1 fruit fly cellular context compared by ENCODE assay signal in the genomic region with DNA sequence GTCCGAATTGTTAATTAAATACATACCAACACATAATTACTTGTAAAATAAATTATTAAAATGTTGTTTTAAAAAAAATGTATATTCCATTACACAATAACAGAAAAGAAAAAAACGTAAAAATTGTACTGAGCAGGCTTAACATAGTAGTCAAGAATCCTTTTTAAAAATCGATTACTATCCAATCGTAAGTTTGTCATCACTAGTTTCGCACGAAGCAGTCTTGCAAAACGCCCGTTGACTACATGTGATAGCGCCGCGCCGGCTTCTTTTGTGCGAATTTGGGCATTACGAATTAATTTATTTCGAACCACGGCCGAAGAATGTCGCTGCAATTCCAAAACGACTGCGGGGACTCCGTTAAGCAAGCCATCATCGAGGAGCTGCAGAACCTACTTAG.
TF ChIP-seq lines count a peak whose summit lies in the region.

A gene (plus strand): TSS at position 152 of the 400 bp plus-strand sequence.

TF ChIP-seq in whole organism, embryonic, 481 proteins besides CTCF, POLR2A, EP300 and RAD21 (continued from another document and continues in another):
- TF ChIP-seq lbe (GFP tag; optimal IDR thresholded peaks at IDR 0.05; lab: Kevin White, UChicago) (no peak), Six4 (GFP tag; optimal IDR thresholded peaks at IDR 0.05; lab: Kevin White, UChicago) (no peak), pzg (GFP tag; optimal IDR thresholded peaks at IDR 0.05; lab: Kevin White, UChicago) (peak; percentile 46), NfI (GFP tag; optimal IDR thresholded peaks at IDR 0.05; lab: Kevin White, UChicago) (no peak), CG11398 (GFP tag; optimal IDR thresholded peaks at IDR 0.05; lab: Kevin White, UChicago) (no peak), nau (GFP tag; optimal IDR thresholded peaks at IDR 0.05; lab: Kevin White, UChicago) (no peak), CG31224 (GFP tag; IDR thresholded peaks at IDR 0.05; lab: Robert Waterston, UW) (no peak), dmrt99B (tag; optimal IDR thresholded peaks at IDR 0.05; lab: Kevin White, UChicago) (no peak), CG3163 (GFP tag; optimal IDR thresholded peaks at IDR 0.05; lab: Kevin White, UChicago) (no peak), C15 (GFP tag; IDR thresholded peaks at IDR 0.05; lab: Robert Waterston, UW) (no peak), repo (GFP tag; optimal IDR thresholded peaks at IDR 0.05; lab: Kevin White, UChicago) (no peak), Hr39 (optimal IDR thresholded peaks at IDR 0.05; lab: Kevin White, UChicago) (no peak), CG13287 (GFP tag; IDR thresholded peaks at IDR 0.05; lab: Robert Waterston, UW; ENCODE audit: partially characterized antibody) (peak; percentile 44), dmrt11E (tag; optimal IDR thresholded peaks at IDR 0.05; lab: Kevin White, UChicago) (no peak), otp (GFP tag; IDR thresholded peaks at IDR 0.05; lab: Robert Waterston, UW) (no peak), slbo (GFP tag; IDR thresholded peaks at IDR 0.05; lab: Robert Waterston, UW) (0 out of 2 replicates have a peak, but pooled peaks have one; percentile 20), CG30403 (GFP tag; optimal IDR thresholded peaks at IDR 0.05; lab: Kevin White, UChicago) (no peak), YL-1 (GFP tag; optimal IDR thresholded peaks at IDR 0.05; lab: Kevin White, UChicago) (no peak), sna (GFP tag; IDR thresholded peaks at IDR 0.05; lab: Robert Waterston, UW; ENCODE audit: partially characterized antibody) (no peak), so (GFP tag; IDR thresholded peaks at IDR 0.05; lab: Robert Waterston, UW) (no peak), cwo (GFP tag; optimal IDR thresholded peaks at IDR 0.05; lab: Kevin White, UChicago) (no peak), vnd (GFP tag; IDR thresholded peaks at IDR 0.05; lab: Robert Waterston, UW; ENCODE audit: partially characterized antibody) (no peak), CG6854 (GFP tag; optimal IDR thresholded peaks at IDR 0.05; lab: Kevin White, UChicago) (no peak), Bdp1 (GFP tag; optimal IDR thresholded peaks at IDR 0.05; lab: Kevin White, UChicago) (no peak), Fer2 (tag; optimal IDR thresholded peaks at IDR 0.05; lab: Kevin White, UChicago) (no peak), stc (GFP tag; IDR thresholded peaks at IDR 0.05; lab: Robert Waterston, UW) (no peak), Lpt (GFP tag; optimal IDR thresholded peaks at IDR 0.05; lab: Kevin White, UChicago) (no peak), ase (GFP tag; IDR thresholded peaks at IDR 0.05; lab: Robert Waterston, UW) (no peak), Doc2 (GFP tag; IDR thresholded peaks at IDR 0.05; lab: Robert Waterston, UW) (no peak), chm (GFP tag; IDR thresholded peaks at IDR 0.05; lab: Robert Waterston, UW) (no peak), CG14667 (GFP tag; IDR thresholded peaks at IDR 0.05; lab: Robert Waterston, UW) (no peak), CG1529 (GFP tag; optimal IDR thresholded peaks at IDR 0.05; lab: Kevin White, UChicago) (no peak), inv (GFP tag; IDR thresholded peaks at IDR 0.05; lab: Robert Waterston, UW; ENCODE audit: partially characterized antibody) (no peak), CG14050 (GFP tag; IDR thresholded peaks at IDR 0.05; lab: Robert Waterston, UW) (no peak), Poxn (GFP tag; IDR thresholded peaks at IDR 0.05; lab: Robert Waterston, UW) (no peak), hth (optimal IDR thresholded peaks at IDR 0.05; lab: Kevin White, UChicago) (no peak), B-H2 (GFP tag; optimal IDR thresholded peaks at IDR 0.05; lab: Kevin White, UChicago) (no peak), CG7745 (tag; optimal IDR thresholded peaks at IDR 0.05; lab: Kevin White, UChicago) (no peak), mam (GFP tag; optimal IDR thresholded peaks at IDR 0.05; lab: Kevin White, UChicago) (peak; percentile 7), HHEX (GFP tag; optimal IDR thresholded peaks at IDR 0.05; lab: Kevin White, UChicago) (no peak), salm (tag; optimal IDR thresholded peaks at IDR 0.05; lab: Kevin White, UChicago) (no peak), CG17568 (GFP tag; optimal IDR thresholded peaks at IDR 0.05; lab: Kevin White, UChicago) (no peak), CG4328 (GFP tag; optimal IDR thresholded peaks at IDR 0.05; lab: Kevin White, UChicago) (no peak), CG15514 (GFP tag; optimal IDR thresholded peaks at IDR 0.05; lab: Kevin White, UChicago) (peak; percentile 21), sc (optimal IDR thresholded peaks at IDR 0.05; lab: Kevin White, UChicago) (no peak), sc (GFP tag; optimal IDR thresholded peaks at IDR 0.05; lab: Kevin White, UChicago) (no peak), exex (tag; optimal IDR thresholded peaks at IDR 0.05; lab: Kevin White, UChicago) (no peak), CG11456 (GFP tag; IDR thresholded peaks at IDR 0.05; lab: Robert Waterston, UW) (no peak), cato (GFP tag; optimal IDR thresholded peaks at IDR 0.05; lab: Kevin White, UChicago; ENCODE audit: borderline replicate concordance) (no peak), emc (GFP tag; optimal IDR thresholded peaks at IDR 0.05; lab: Kevin White, UChicago) (no peak), Aef1 (GFP tag; IDR thresholded peaks at IDR 0.05; lab: Robert Waterston, UW) (no peak), CG6791 (GFP tag; IDR thresholded peaks at IDR 0.05; lab: Robert Waterston, UW; ENCODE audit: partially characterized antibody) (no peak), fd102C (GFP tag; optimal IDR thresholded peaks at IDR 0.05; lab: Kevin White, UChicago) (no peak), Dref (GFP tag; IDR thresholded peaks at IDR 0.05; lab: Robert Waterston, UW) (peak; percentile 65), CG8765 (GFP tag; IDR thresholded peaks at IDR 0.05; lab: Robert Waterston, UW) (no peak), pita (GFP tag; optimal IDR thresholded peaks at IDR 0.05; lab: Kevin White, UChicago) (no peak), Meics (GFP tag; optimal IDR thresholded peaks at IDR 0.05; lab: Kevin White, UChicago) (no peak), dimm (GFP tag; IDR thresholded peaks at IDR 0.05; lab: Robert Waterston, UW) (no peak), Ptx1 (GFP tag; IDR thresholded peaks at IDR 0.05; lab: Robert Waterston, UW) (no peak), CG12104 (GFP tag; optimal IDR thresholded peaks at IDR 0.05; lab: Kevin White, UChicago) (no peak), Neu2 (GFP tag; optimal IDR thresholded peaks at IDR 0.05; lab: Kevin White, UChicago; ENCODE audit: borderline replicate concordance) (no peak), CG8944 (GFP tag; optimal IDR thresholded peaks at IDR 0.05; lab: Kevin White, UChicago) (no peak), h (optimal IDR thresholded peaks at IDR 0.05; lab: Kevin White, UChicago) (no peak), CG7963 (GFP tag; IDR thresholded peaks at IDR 0.05; lab: Robert Waterston, UW; ENCODE audit: partially characterized antibody) (no peak), jumu (GFP tag; optimal IDR thresholded peaks at IDR 0.05; lab: Kevin White, UChicago) (no peak), Ada2b (GFP tag; IDR thresholded peaks at IDR 0.05; lab: Robert Waterston, UW) (no peak), danr (GFP tag; IDR thresholded peaks at IDR 0.05; lab: Robert Waterston, UW) (no peak), Dp (GFP tag; optimal IDR thresholded peaks at IDR 0.05; lab: Kevin White, UChicago) (peak; percentile 61), Scr (GFP tag; IDR thresholded peaks at IDR 0.05; lab: Robert Waterston, UW; ENCODE audit: partially characterized antibody) (0 out of 2 replicates have a peak, but pooled peaks have one; percentile 34), D (optimal IDR thresholded peaks at IDR 0.05; lab: Kevin White, UChicago) (no peak), D (GFP tag; optimal IDR thresholded peaks at IDR 0.05; lab: Kevin White, UChicago) (no peak), CG11247 (GFP tag; IDR thresholded peaks at IDR 0.05; lab: Robert Waterston, UW) (no peak), Drgx (GFP tag; IDR thresholded peaks at IDR 0.05; lab: Robert Waterston, UW) (no peak), gfzf (GFP tag; optimal IDR thresholded peaks at IDR 0.05; lab: Kevin White, UChicago) (no peak), CG17612 (GFP tag; IDR thresholded peaks at IDR 0.05; lab: Robert Waterston, UW) (no peak), Adf1 (GFP tag; IDR thresholded peaks at IDR 0.05; lab: Robert Waterston, UW) (no peak), CG16813 (GFP tag; IDR thresholded peaks at IDR 0.05; lab: Robert Waterston, UW; ENCODE audit: partially characterized antibody) (no peak), tio (GFP tag; optimal IDR thresholded peaks at IDR 0.05; lab: Kevin White, UChicago) (no peak), sima (GFP tag; optimal IDR thresholded peaks at IDR 0.05; lab: Kevin White, UChicago) (no peak), kah (GFP tag; optimal IDR thresholded peaks at IDR 0.05; lab: Kevin White, UChicago) (no peak), CG17359 (tag; optimal IDR thresholded peaks at IDR 0.05; lab: Kevin White, UChicago) (peak; percentile 74), ham (GFP tag; IDR thresholded peaks at IDR 0.05; lab: Robert Waterston, UW) (no peak), nerfin-1 (tag; optimal IDR thresholded peaks at IDR 0.05; lab: Kevin White, UChicago) (no peak), CG14014 (GFP tag; IDR thresholded peaks at IDR 0.05; lab: Robert Waterston, UW) (no peak), da (GFP tag; optimal IDR thresholded peaks at IDR 0.05; lab: Kevin White, UChicago) (no peak), tll (GFP tag; optimal IDR thresholded peaks at IDR 0.05; lab: Kevin White, UChicago) (no peak), E2f2 (GFP tag; IDR thresholded peaks at IDR 0.05; lab: Robert Waterston, UW) (peak; percentile 79), Hr51 (GFP tag; optimal IDR thresholded peaks at IDR 0.05; lab: Kevin White, UChicago) (no peak), pan (optimal IDR thresholded peaks at IDR 0.05; lab: Kevin White, UChicago) (no peak), pan (GFP tag; optimal IDR thresholded peaks at IDR 0.05 in 1 of 2, IDR thresholded peaks at IDR 0.05 in 1 of 2) (no peak), gce (GFP tag; IDR thresholded peaks at IDR 0.05; lab: Robert Waterston, UW) (no peak), CG3407 (GFP tag; optimal IDR thresholded peaks at IDR 0.05; lab: Kevin White, UChicago) (no peak), CG2875 (GFP tag; optimal IDR thresholded peaks at IDR 0.05; lab: Kevin White, UChicago) (no peak), fd64A (GFP tag; optimal IDR thresholded peaks at IDR 0.05; lab: Kevin White, UChicago) (no peak), CG13624 (GFP tag; optimal IDR thresholded peaks at IDR 0.05; lab: Kevin White, UChicago) (no peak), slp2 (GFP tag; optimal IDR thresholded peaks at IDR 0.05; lab: Kevin White, UChicago) (no peak), dpn (GFP tag; optimal IDR thresholded peaks at IDR 0.05; lab: Kevin White, UChicago) (no peak), Rx (GFP tag; IDR thresholded peaks at IDR 0.05; lab: Robert Waterston, UW) (no peak), CG4730 (GFP tag; IDR thresholded peaks at IDR 0.05; lab: Robert Waterston, UW) (no peak), mld (GFP tag; IDR thresholded peaks at IDR 0.05; lab: Robert Waterston, UW; ENCODE audit: partially characterized antibody) (0 out of 3 replicates have a peak, but pooled peaks have one; percentile 18), NC2β (GFP tag; optimal IDR thresholded peaks at IDR 0.05; lab: Kevin White, UChicago) (no peak), p53 (GFP tag; optimal IDR thresholded peaks at IDR 0.05; lab: Kevin White, UChicago) (no peak), Ssrp (tag; optimal IDR thresholded peaks at IDR 0.05; lab: Kevin White, UChicago) (no peak), CG4820 (GFP tag; optimal IDR thresholded peaks at IDR 0.05; lab: Kevin White, UChicago) (no peak), CG11085 (GFP tag; IDR thresholded peaks at IDR 0.05; lab: Robert Waterston, UW) (no peak), ab (GFP tag; optimal IDR thresholded peaks at IDR 0.05; lab: Kevin White, UChicago) (no peak), CG7786 (GFP tag; optimal IDR thresholded peaks at IDR 0.05; lab: Kevin White, UChicago) (no peak), CG6689 (GFP tag; IDR thresholded peaks at IDR 0.05; lab: Robert Waterston, UW) (no peak), MBD-R2 (GFP tag; IDR thresholded peaks at IDR 0.05; lab: Robert Waterston, UW) (peak; percentile 84), CG10209 (GFP tag; optimal IDR thresholded peaks at IDR 0.05; lab: Kevin White, UChicago) (no peak), CG1233 (GFP tag; optimal IDR thresholded peaks at IDR 0.05; lab: Kevin White, UChicago) (no peak), sqz (GFP tag; optimal IDR thresholded peaks at IDR 0.05; lab: Kevin White, UChicago) (no peak), CG15479 (GFP tag; optimal IDR thresholded peaks at IDR 0.05; lab: Kevin White, UChicago) (no peak), aop (GFP tag; IDR thresholded peaks at IDR 0.05; lab: Robert Waterston, UW) (no peak), ems (GFP tag; optimal IDR thresholded peaks at IDR 0.05; lab: Kevin White, UChicago) (no peak), CG2129 (GFP tag; IDR thresholded peaks at IDR 0.05; lab: Robert Waterston, UW; ENCODE audit: partially characterized antibody) (no peak), cad (GFP tag; optimal IDR thresholded peaks at IDR 0.05; lab: Kevin White, UChicago) (no peak), amos (GFP tag; IDR thresholded peaks at IDR 0.05; lab: Robert Waterston, UW; ENCODE audit: partially characterized antibody) (peak; percentile 40; the same call in 1 of the 2 replicates), bsh (GFP tag; optimal IDR thresholded peaks at IDR 0.05; lab: Kevin White, UChicago) (no peak), croc (GFP tag; conservative IDR thresholded peaks at IDR 0.05; lab: Robert Waterston, UW) (no peak), CG10366 (GFP tag; IDR thresholded peaks at IDR 0.05; lab: Robert Waterston, UW) (no peak), fru (optimal IDR thresholded peaks at IDR 0.05; lab: Kevin White, UChicago) (no peak), CG12942 (GFP tag; optimal IDR thresholded peaks at IDR 0.05; lab: Kevin White, UChicago) (no peak), Hmr (GFP tag; optimal IDR thresholded peaks at IDR 0.05; lab: Kevin White, UChicago) (no peak), CG3995 (GFP tag; optimal IDR thresholded peaks at IDR 0.05; lab: Kevin White, UChicago) (no peak), z (GFP tag; IDR thresholded peaks at IDR 0.05; lab: Robert Waterston, UW) (0 out of 3 replicates have a peak, but pooled peaks have one; percentile 13), CG7556 (GFP tag; optimal IDR thresholded peaks at IDR 0.05; lab: Kevin White, UChicago) (no peak), D19B (GFP tag; optimal IDR thresholded peaks at IDR 0.05; lab: Kevin White, UChicago) (no peak), CG15073 (GFP tag; optimal IDR thresholded peaks at IDR 0.05; lab: Kevin White, UChicago) (no peak), CG9215 (GFP tag; IDR thresholded peaks at IDR 0.05; lab: Robert Waterston, UW) (no peak), Sry-δ (GFP tag; optimal IDR thresholded peaks at IDR 0.05; lab: Kevin White, UChicago) (peak; percentile 73), row (GFP tag; IDR thresholded peaks at IDR 0.05; lab: Robert Waterston, UW) (peak; percentile 27; the same call in 2 of the 3 replicates), al (GFP tag; IDR thresholded peaks at IDR 0.05; lab: Robert Waterston, UW) (no peak)
